Fruit fly (Drosophila melanogaster): Measurements from ENCODE around the gene dati.

dati gene

dm6 chr4:395505-395868, at the start of gene dati:
Gene dati, minus strand, starts transcription at chr4:395605.
- TF ChIP-seq psq (optimal IDR thresholded peaks at IDR 0.05) (no peak), usp (GFP tag; optimal IDR thresholded peaks at IDR 0.05) (no peak), CG8478 (optimal IDR thresholded peaks at IDR 0.05) (no peak), EcR (GFP tag; optimal IDR thresholded peaks at IDR 0.05) (no peak), Dll (optimal IDR thresholded peaks at IDR 0.05) (no peak), pan (optimal IDR thresholded peaks at IDR 0.05) (no peak)

DNA sequence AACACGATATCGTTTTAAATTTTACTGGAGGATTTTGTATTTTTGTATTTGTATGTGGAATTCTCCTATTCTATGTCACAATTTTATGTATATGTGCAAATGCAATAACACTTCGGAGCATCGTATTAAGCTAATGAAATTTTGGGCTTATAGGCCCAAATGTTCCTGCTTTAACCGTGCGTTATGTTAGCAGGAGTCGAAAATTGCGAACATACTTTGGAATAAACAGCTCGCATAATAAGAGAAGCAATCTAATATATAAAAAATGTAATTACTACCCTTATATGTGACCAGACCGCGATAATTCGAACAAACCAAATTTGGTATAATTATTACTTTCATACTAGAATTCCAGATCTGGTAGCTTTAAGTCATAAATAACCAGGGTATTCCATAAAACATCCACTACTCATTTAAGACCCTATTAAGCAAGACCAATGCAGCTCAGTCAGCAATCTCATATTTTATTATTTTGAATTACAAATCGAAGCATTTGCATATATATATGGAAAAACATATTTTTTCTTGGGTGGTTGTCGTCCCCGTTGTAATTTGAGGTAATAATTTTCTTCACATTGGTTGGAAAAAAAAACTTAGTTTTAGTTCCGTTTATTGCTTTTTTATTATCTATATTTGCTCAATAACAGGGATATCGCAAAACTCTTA, 48.3 kb upstream of the dati start, which contains the start of gene lgs:
lgs (minus strand) TSS at position 320 of the 666 bp plus-strand sequence.
- no peak for TF ChIP-seq pan (optimal IDR thresholded peaks at IDR 0.05)
- TF ChIP-seq EcR (GFP tag; optimal IDR thresholded peaks at IDR 0.05): no peak
- no peak for TF ChIP-seq psq (optimal IDR thresholded peaks at IDR 0.05)
- no peak for TF ChIP-seq usp (GFP tag; optimal IDR thresholded peaks at IDR 0.05)

dm6 chr4:434355-434754, 39.0 kb upstream of the dati start:
- TF ChIP-seq Dll (optimal IDR thresholded peaks at IDR 0.05) (no peak), psq (optimal IDR thresholded peaks at IDR 0.05) (no peak), CG8478 (optimal IDR thresholded peaks at IDR 0.05) (no peak), EcR (GFP tag; optimal IDR thresholded peaks at IDR 0.05) (no peak), usp (GFP tag; optimal IDR thresholded peaks at IDR 0.05) (no peak), pan (optimal IDR thresholded peaks at IDR 0.05) (no peak)

- TF ChIP-seq pan (optimal IDR thresholded peaks at IDR 0.05): no peak
- TF ChIP-seq Dll (optimal IDR thresholded peaks at IDR 0.05): no peak
- no peak for TF ChIP-seq psq (optimal IDR thresholded peaks at IDR 0.05)
Observed at dm6 chr4:429500-429899, 34.1 kb upstream of the dati start.

dm6 chr4:428256-428655, 32.9 kb upstream of the dati start:
- TF ChIP-seq Dll (optimal IDR thresholded peaks at IDR 0.05) (no peak), CG8478 (optimal IDR thresholded peaks at IDR 0.05) (no peak), usp (GFP tag; optimal IDR thresholded peaks at IDR 0.05) (no peak), psq (optimal IDR thresholded peaks at IDR 0.05) (no peak), EcR (GFP tag; optimal IDR thresholded peaks at IDR 0.05) (no peak), pan (optimal IDR thresholded peaks at IDR 0.05) (no peak)

dm6 chr4:424630-425327, 29.4 kb upstream of the dati start:
- TF ChIP-seq usp (GFP tag; optimal IDR thresholded peaks at IDR 0.05) (no peak), psq (optimal IDR thresholded peaks at IDR 0.05) (no peak), CG8478 (optimal IDR thresholded peaks at IDR 0.05) (no peak), EcR (GFP tag; optimal IDR thresholded peaks at IDR 0.05) (no peak), Dll (optimal IDR thresholded peaks at IDR 0.05) (no peak), pan (optimal IDR thresholded peaks at IDR 0.05) (no peak)

- TF ChIP-seq Dll (optimal IDR thresholded peaks at IDR 0.05) (no peak), EcR (GFP tag; optimal IDR thresholded peaks at IDR 0.05) (no peak), usp (GFP tag; optimal IDR thresholded peaks at IDR 0.05) (no peak), CG8478 (optimal IDR thresholded peaks at IDR 0.05) (no peak), psq (optimal IDR thresholded peaks at IDR 0.05) (no peak), pan (optimal IDR thresholded peaks at IDR 0.05) (no peak)
Observed at dm6 chr4:423338-423737, 27.9 kb upstream of the dati start.

DNA sequence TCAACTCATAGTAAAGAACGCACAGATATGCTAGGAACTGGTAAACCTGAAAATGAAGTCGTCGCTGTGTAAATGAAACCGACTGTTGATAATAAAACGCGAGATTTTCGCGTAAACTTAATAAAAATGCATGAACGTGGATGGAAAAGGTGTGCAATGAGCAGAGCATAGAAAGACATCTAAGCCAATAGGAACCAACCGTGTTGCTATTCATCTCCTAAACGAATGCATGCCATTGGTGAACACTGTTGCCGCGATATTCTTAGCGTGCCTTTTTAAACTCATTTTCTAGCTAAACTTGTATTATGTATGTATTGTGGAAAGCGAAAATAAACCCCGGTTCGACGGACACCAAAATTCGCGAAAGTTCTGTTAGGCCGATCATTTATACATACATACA, 26.4 kb upstream of the dati start:
- TF ChIP-seq psq (optimal IDR thresholded peaks at IDR 0.05): no peak
- TF ChIP-seq CG8478 (optimal IDR thresholded peaks at IDR 0.05): no peak
- TF ChIP-seq EcR (GFP tag; optimal IDR thresholded peaks at IDR 0.05): no peak
- no peak for TF ChIP-seq Dll (optimal IDR thresholded peaks at IDR 0.05)
- no peak for TF ChIP-seq usp (GFP tag; optimal IDR thresholded peaks at IDR 0.05)

dm6 chr4:421025-421424, 25.6 kb upstream of the dati start:
- TF ChIP-seq usp (GFP tag; optimal IDR thresholded peaks at IDR 0.05) (no peak), CG8478 (optimal IDR thresholded peaks at IDR 0.05) (no peak), psq (optimal IDR thresholded peaks at IDR 0.05) (no peak), Dll (optimal IDR thresholded peaks at IDR 0.05) (no peak), pan (optimal IDR thresholded peaks at IDR 0.05) (no peak), EcR (GFP tag; optimal IDR thresholded peaks at IDR 0.05) (no peak)

dm6 chr4:418701-419100, 23.3 kb upstream of the dati start:
- TF ChIP-seq usp (GFP tag; optimal IDR thresholded peaks at IDR 0.05) (no peak), pan (optimal IDR thresholded peaks at IDR 0.05) (no peak), EcR (GFP tag; optimal IDR thresholded peaks at IDR 0.05) (no peak), psq (optimal IDR thresholded peaks at IDR 0.05) (no peak), CG8478 (optimal IDR thresholded peaks at IDR 0.05) (no peak), Dll (optimal IDR thresholded peaks at IDR 0.05) (no peak)

dm6 chr4:416288-416687, 20.9 kb upstream of the dati start:
- no peak for TF ChIP-seq usp (GFP tag; optimal IDR thresholded peaks at IDR 0.05)
- no peak for TF ChIP-seq pan (optimal IDR thresholded peaks at IDR 0.05)
- TF ChIP-seq psq (optimal IDR thresholded peaks at IDR 0.05): no peak
- no peak for TF ChIP-seq Dll (optimal IDR thresholded peaks at IDR 0.05)
- TF ChIP-seq EcR (GFP tag; optimal IDR thresholded peaks at IDR 0.05): no peak
- TF ChIP-seq CG8478 (optimal IDR thresholded peaks at IDR 0.05): no peak

DNA sequence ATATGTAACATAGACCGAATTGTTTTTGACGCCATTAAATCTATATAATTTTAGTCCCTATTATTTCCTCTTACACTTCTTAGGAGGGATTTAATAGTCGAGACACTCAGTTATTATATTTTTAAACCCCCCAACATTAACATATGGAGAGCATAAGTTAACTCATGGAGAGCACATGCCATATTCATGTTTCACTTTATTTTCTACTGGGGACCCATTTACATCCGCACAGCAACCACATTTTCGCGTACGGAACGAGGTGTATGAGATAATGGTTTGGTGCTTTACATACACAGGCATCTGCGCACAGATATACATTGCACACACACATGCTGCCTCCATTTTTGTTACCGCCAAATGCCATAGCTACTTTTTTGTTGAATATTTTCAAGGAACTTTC, 16.1 kb upstream of the dati start:
- TF ChIP-seq pan (optimal IDR thresholded peaks at IDR 0.05) (no peak), Dll (optimal IDR thresholded peaks at IDR 0.05) (no peak), psq (optimal IDR thresholded peaks at IDR 0.05) (no peak), EcR (GFP tag; optimal IDR thresholded peaks at IDR 0.05) (no peak), CG8478 (optimal IDR thresholded peaks at IDR 0.05) (no peak), usp (GFP tag; optimal IDR thresholded peaks at IDR 0.05) (no peak)

Measured in whole organism.